Fruit fly (Drosophila melanogaster): ENCODE data around the gene mtgo.

The mtgo gene

dm6 chr2L:16648925-16649324 is 104.1 kb downstream of the mtgo start:
- no peak for TF ChIP-seq CG17801 (GFP tag; optimal IDR thresholded peaks at IDR 0.05; ENCODE audit: partially characterized antibody)

DNA sequence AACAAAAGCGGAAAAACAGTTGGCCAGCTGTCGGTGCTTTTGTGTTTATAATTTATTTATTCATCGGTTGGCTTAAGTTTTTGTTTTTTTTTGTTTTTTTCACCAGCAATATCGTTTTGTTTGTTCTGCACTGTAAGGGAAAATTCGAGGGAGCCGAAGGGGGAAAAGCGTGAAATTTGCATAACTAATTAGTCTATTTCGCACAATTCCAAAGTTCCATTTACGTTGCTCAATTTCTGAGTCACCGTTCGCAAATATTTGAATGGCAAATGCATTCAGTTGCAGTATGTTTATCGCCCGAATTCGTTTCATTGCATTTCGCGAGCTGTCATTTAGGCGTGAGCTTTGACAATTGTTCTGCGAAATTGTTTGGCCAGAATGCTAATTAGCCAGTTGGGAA is 108.7 kb downstream of the mtgo start:
- TF ChIP-seq CG17801 (GFP tag; optimal IDR thresholded peaks at IDR 0.05; ENCODE audit: partially characterized antibody): peak; percentile 29

- no peak for TF ChIP-seq CG17801 (GFP tag; optimal IDR thresholded peaks at IDR 0.05; ENCODE audit: partially characterized antibody)
These were observed 111.9 kb downstream of the mtgo start for dm6 chr2L:16656692-16657109.

DNA sequence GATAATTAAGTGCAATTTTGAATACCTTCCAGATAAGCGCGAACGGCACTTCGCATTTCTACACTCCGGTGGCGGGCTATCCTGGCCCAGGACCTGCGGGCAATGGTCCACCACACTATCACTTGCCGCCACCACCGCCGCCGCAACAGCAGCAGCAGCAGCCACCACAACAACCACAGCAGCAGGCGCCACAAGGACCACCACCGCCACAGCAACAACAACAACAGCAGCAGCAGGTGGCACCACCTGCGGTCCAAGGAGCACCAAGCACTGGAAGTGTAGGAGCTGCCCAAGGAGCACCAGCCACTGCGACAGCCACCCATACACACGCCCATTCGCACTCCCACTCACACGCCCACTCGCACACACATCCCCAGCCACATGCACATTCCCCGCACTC is 112.7 kb downstream of the mtgo start:
- TF ChIP-seq CG17801 (GFP tag; optimal IDR thresholded peaks at IDR 0.05; ENCODE audit: partially characterized antibody): no peak

- no peak for TF ChIP-seq CG17801 (GFP tag; optimal IDR thresholded peaks at IDR 0.05; ENCODE audit: partially characterized antibody)
These were observed 127.5 kb downstream of the mtgo start for dm6 chr2L:16672290-16672689.

dm6 chr2L:16676651-16677359 is 132.0 kb downstream of the mtgo start, which contains the start of the genes Trpgamma and her:
TSS of gene Trpgamma (minus strand) at chr2L:16676701.
TSS of gene her (plus strand) at chr2L:16677185.
- TF ChIP-seq CG17801 (GFP tag; optimal IDR thresholded peaks at IDR 0.05; ENCODE audit: partially characterized antibody): peak; percentile 41

dm6 chr2L:16679073-16679472 is 134.3 kb downstream of the mtgo start:
- no peak for TF ChIP-seq CG17801 (GFP tag; optimal IDR thresholded peaks at IDR 0.05; ENCODE audit: partially characterized antibody)

DNA sequence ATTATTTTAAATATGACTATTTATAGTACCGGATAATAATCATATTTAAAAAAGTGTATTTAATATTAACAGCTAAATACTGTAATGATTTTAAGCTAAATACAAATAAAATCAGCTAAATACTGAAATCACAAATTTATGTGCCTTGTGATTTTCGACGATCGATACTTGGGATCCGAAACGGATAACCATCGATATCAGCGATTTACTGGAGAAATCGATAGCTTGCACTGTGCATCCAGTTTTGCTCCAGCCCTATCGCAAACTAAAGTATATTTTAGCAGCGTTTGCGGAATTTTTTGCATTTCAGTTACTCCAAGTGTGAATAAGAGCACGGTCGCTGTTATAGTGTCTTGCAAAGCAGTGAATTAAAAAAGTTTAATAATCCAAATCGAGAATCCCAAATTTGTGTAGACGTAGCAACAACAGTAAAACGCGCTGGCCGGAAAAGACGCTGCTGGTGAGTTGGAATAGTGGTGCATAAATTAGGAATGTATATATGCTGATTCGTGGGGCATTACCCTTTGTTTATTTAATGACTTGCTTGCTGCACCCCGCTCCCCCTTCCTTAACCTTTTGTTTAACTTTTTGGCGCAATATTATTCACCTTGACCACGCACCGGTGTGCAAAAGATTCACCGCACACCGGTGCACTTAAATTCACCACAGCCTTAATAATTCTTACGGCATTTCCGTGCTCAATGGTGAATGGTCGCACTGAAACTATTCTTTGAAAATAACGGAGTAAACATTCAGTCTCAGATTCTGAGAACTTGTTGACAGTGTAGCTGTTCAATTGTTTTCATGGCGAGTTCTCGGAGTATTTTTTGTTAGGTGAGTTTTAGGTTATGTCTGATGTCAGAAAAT is 135.2 kb downstream of the mtgo start, which contains the start of the genes grp and squ:
TSS of gene grp (plus strand) at position 238 of the 867 bp plus-strand sequence.
TSS of gene squ (plus strand) at position 238 of the 867 bp plus-strand sequence.
- TF ChIP-seq CG17801 (GFP tag; optimal IDR thresholded peaks at IDR 0.05; ENCODE audit: partially characterized antibody): peak; percentile 31

- TF ChIP-seq CG17801 (GFP tag; optimal IDR thresholded peaks at IDR 0.05; ENCODE audit: partially characterized antibody): no peak
These were observed 137.4 kb downstream of the mtgo start, which contains the start of gene CG33552 for dm6 chr2L:16682203-16682602. TSS of gene CG33552 (plus strand) at chr2L:16682503.

DNA sequence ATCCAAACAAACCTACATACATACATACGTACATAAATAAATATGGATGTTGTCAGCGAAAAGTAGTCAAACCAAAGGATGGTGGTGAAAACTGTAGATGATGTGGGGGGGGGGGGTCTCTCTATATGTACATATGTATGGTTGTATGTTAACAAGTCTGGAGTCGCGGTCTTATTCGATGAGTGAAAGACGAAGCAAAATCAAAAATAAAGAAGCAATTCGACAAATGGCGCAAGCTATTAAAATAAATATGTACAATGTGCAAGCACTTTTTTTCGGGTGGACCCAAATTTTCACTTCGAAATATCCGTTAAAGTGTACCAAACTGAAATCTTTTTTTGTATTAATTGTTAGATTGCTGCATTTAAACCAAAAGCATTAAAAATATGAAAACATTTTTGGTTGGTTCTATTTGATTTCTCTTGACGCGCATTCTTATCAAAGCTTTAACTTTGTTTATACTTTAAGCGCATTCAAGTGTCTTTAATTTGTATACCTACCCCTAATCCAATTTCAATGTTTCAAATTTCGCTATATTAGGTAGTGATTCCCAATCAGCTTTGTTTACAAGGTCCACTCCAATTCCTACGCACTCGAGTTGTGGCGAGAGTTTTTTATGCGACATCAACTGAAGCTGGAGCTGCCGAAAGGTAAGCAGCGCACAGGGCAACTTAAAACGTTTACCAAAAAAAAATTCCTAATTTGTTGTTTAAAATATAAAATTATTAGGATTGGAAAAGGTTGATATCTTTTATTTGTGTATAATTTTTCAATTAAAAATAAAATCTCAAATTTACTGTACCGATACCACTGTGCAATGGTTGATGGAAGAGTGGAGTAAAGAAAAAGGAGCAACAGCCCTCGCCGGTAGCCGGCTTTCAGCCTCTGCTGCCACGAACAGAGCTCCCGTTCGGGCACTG is 139.4 kb downstream of the mtgo start, which contains the start of gene CG31807:
TSS of gene CG31807 (minus strand) at position 51 of the 920 bp plus-strand sequence.
- TF ChIP-seq CG17801 (GFP tag; optimal IDR thresholded peaks at IDR 0.05; ENCODE audit: partially characterized antibody): peak; percentile 92

DNA sequence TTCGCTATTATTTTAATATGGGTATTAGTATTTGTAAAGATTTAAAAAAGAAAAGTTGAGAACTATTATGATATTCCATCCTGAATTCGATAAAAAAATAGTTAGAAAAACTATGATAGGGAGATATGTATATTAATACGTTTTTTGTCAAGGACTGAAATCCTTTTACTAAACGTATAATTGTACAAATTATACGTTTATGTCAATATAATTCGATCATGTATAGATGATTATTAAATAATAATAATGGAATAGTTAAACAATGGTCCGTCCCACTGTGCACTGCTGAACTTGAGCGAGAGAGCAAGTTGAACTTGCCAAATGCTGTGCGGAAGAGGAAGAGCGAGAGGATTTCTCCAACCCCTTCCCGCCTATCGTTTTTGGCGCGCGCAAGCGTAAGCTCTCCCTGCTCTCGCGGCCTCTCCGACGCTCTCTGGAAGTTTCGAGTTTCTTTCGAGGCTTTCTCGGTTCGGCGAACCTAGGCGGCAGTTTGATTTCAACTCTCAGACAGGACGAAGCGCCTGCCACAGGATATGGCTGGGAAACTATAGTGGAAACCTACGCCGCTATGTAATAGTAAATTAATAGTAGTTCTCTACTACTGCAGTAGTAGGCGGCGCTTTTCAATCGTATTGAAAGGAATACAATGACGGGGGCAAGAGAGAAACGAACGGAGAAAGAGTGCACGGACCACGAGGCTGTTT is 140.2 kb downstream of the mtgo start:
- TF ChIP-seq CG17801 (GFP tag; optimal IDR thresholded peaks at IDR 0.05; ENCODE audit: partially characterized antibody): peak; percentile 47

- no peak for TF ChIP-seq CG17801 (GFP tag; optimal IDR thresholded peaks at IDR 0.05; ENCODE audit: partially characterized antibody)
These were observed 140.7 kb downstream of the mtgo start for dm6 chr2L:16685612-16685912.

DNA sequence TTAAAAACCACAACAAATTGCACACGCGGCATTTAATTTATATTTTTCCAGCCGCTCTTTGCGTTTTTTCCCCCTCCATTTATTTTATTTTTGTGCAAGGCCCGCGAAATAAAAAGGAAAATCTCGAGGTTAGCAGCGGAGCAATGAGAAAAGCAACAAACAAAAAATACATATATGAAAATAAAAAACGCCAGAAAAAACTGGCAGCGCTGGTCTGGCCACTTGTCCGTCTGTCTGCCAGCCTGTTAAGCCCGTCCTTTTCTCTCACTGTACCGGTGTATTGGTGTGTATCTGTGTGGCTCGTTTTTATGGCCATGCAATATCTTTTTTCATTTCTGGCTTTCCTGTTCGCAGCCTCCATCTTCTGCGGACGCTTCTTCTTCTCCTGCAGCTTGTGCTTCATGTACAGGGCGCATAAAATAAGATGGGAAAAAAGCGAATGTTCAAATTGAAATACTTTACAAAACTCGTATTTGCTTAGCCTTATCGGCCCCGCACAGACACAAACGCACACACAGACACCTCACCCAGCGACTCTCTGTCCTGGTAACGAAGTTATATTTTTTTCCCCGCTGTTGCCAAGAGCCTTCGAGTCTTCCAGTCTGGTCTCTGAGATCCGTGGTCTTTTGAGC is 141.7 kb downstream of the mtgo start:
- no peak for TF ChIP-seq CG17801 (GFP tag; optimal IDR thresholded peaks at IDR 0.05; ENCODE audit: partially characterized antibody)

dm6 chr2L:16687863-16688262 is 143.0 kb downstream of the mtgo start:
- TF ChIP-seq CG17801 (GFP tag; optimal IDR thresholded peaks at IDR 0.05; ENCODE audit: partially characterized antibody): no peak
